Worm (Caenorhabditis elegans): ENCODE data around the gene T11F9.7.

DNA sequence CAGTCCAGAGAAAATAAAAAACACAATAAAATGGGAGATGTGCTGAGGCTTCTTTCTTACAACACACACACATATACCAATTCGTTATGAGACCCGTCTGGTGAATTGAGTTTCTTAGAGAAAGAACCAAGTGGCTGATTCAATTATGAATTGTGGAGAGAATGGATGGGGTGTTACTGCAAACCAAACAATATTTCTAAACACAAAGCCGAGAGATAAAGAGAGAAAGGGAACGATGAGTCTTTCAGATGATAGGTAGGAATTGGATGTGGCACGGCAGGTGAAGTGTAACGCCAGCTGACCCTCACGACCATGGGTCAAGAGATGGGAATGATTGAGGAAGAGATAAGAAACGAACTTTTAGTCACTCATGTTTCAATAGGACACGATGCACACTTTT, 29.4 kb upstream of the T11F9.7 start, which contains the start of gene mig-17:
- TF ChIP-seq him-1 (tag; optimal IDR thresholded peaks at IDR 0.05) = no peak
- TF ChIP-seq dao-5 (tag; optimal IDR thresholded peaks at IDR 0.05) = no peak
- no peak for TF ChIP-seq W03F9.2 (tag; optimal IDR thresholded peaks at IDR 0.05)
